Worm (Caenorhabditis elegans) whole organism, mixed stage, embryonic: ENCODE results near the gene str-262.

Experiments used
- elt-1 ChIP-seq: sonication (generic microtip); optimal IDR thresholded peaks from 2 replicates; lab custom pipeline; 2017; ENCODE audit warnings: missing genetic modification characterization, mild to moderate bottlenecking, missing compliant biosample characterization, antibody characterized with exemption, moderate library complexity, borderline replicate concordance; ENCODE audit not compliant: insufficient read depth
- elt-3 ChIP-seq: fragments of 150-350 bp; optimal IDR thresholded peaks from 2 replicates; lab custom pipeline; 2014; ENCODE audit warnings: missing biosample characterization, missing genetic modification characterization
- hlh-1 ChIP-seq: fragments of 150-350 bp; optimal IDR thresholded peaks from 2 replicates; lab custom pipeline; 2014; ENCODE audit warnings: missing biosample characterization, missing genetic modification reagents, missing genetic modification characterization
- nhr-12 ChIP-seq: fragments of 150-350 bp; optimal IDR thresholded peaks from 2 replicates; lab custom pipeline; 2014; ENCODE audit warnings: missing biosample characterization, missing genetic modification characterization
- nhr-2 ChIP-seq: fragments of 150-350 bp; optimal IDR thresholded peaks from 2 replicates; lab custom pipeline; 2014; ENCODE audit warnings: missing biosample characterization, missing genetic modification characterization

DNA sequence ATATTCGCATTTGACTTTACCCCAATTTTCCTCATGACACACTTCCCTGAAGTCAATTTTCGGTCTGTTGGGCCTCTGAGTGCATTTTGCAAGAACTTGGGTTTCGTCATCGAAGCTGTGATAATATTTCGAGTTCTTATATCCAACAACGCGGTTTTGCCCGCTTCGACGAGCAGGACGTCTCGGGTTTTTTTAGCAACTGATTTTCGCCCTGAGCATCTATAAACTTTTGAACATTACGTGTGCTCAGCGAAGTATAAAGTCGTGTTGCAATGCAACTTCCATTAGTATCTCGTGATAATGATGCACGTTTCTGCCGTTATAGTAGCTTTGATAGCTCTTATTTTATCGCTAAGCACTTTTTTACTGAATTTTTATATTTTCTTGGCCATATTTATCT lies 27.4 kb upstream of the str-262 start, which contains the start of gene srbc-60:
- TF ChIP-seq elt-1 (tag; lab: Kevin White, UChicago) (no peak), nhr-12 (tag; lab: Kevin White, UChicago) (no peak), hlh-1 (tag; lab: Kevin White, UChicago) (no peak), nhr-2 (tag; lab: Kevin White, UChicago) (no peak), elt-3 (no peak)
